Fruit fly (Drosophila melanogaster) whole organism, wandering third instar larva: Measurements from ENCODE around the gene CG11912.

ENCODE experiments used
- Abd-B ChIP-seq: fragments of >200 bp; optimal IDR thresholded peaks from 2 replicates; lab custom pipeline; 2017; ENCODE audit warnings: missing biosample characterization, missing genetic modification characterization
- CG32264 ChIP-seq: fragments of 200-800 bp; sonication (Bioruptor generic); optimal IDR thresholded peaks from 2 replicates; lab custom pipeline; 2016; ENCODE audit warnings: missing biosample characterization, missing genetic modification characterization
- CG9705 ChIP-seq: fragments of 200-800 bp; sonication (Bioruptor generic); optimal IDR thresholded peaks from 2 replicates; lab custom pipeline; 2018; ENCODE audit warnings: missing biosample characterization, mild to moderate bottlenecking, missing genetic modification characterization
- CrebA ChIP-seq: fragments of 200-800 bp; sonication (Bioruptor generic); optimal IDR thresholded peaks from 2 replicates; lab custom pipeline; 2016; ENCODE audit warnings: missing biosample characterization, mild to moderate bottlenecking, missing genetic modification characterization, borderline replicate concordance
- Dfd ChIP-seq: fragments of >200 bp; optimal IDR thresholded peaks from 2 replicates; lab custom pipeline; 2017; ENCODE audit warnings: missing biosample characterization, missing genetic modification characterization
- Dif ChIP-seq: fragments of 200-275, 200-300 bp; sonication (Bioruptor generic); optimal IDR thresholded peaks from 2 replicates; lab custom pipeline; 2018; ENCODE audit warnings: missing biosample characterization, missing genetic modification characterization; ENCODE audit not compliant: partially characterized antibody
- GATAd ChIP-seq: sonication (Bioruptor generic); optimal IDR thresholded peaks from 2 replicates; lab custom pipeline; 2016; ENCODE audit warnings: missing biosample characterization, missing genetic modification characterization
- HLH106 ChIP-seq: fragments of 200-800 bp; optimal IDR thresholded peaks from 3 replicates; lab custom pipeline; 2019; ENCODE audit warnings: missing biosample characterization, mild to moderate bottlenecking, missing genetic modification characterization, moderate library complexity
- Hnf4 ChIP-seq: fragments of 200-800 bp; sonication (Bioruptor generic); optimal IDR thresholded peaks from 2 replicates; lab custom pipeline; 2016; ENCODE audit warnings: missing biosample characterization, mild to moderate bottlenecking, missing genetic modification characterization
- Hr78 ChIP-seq: fragments of >200 bp; optimal IDR thresholded peaks from 2 replicates; lab custom pipeline; 2017; ENCODE audit warnings: missing biosample characterization, missing genetic modification characterization
- Hr83 ChIP-seq: fragments of 200-300 bp; sonication (Bioruptor generic); optimal IDR thresholded peaks from 2 replicates; lab custom pipeline; 2016; ENCODE audit warnings: missing biosample characterization, mild to moderate bottlenecking, missing genetic modification characterization, moderate library complexity; ENCODE audit not compliant: poor library complexity, severe bottlenecking
- Jra ChIP-seq: sonication (Bioruptor generic); optimal IDR thresholded peaks from 2 replicates; lab custom pipeline; 2016; ENCODE audit warnings: missing biosample characterization, missing genetic modification characterization
- Mio ChIP-seq: sonication (Bioruptor generic); optimal IDR thresholded peaks from 2 replicates; lab custom pipeline; 2016; ENCODE audit warnings: missing biosample characterization, missing genetic modification characterization
- Myc ChIP-seq: fragments of >200 bp; optimal IDR thresholded peaks from 2 replicates; lab custom pipeline; 2017
- N ChIP-seq: fragments of >200 bp; optimal IDR thresholded peaks from 2 replicates; lab custom pipeline; 2018; ENCODE audit warnings: missing biosample characterization, missing external identifiers, missing genetic modification characterization
- OdsH ChIP-seq: fragments of 200-800 bp; sonication (Bioruptor generic); optimal IDR thresholded peaks from 2 replicates; lab custom pipeline; 2016; ENCODE audit warnings: missing biosample characterization, mild to moderate bottlenecking, missing genetic modification characterization
- Rel ChIP-seq, 2 experiments: fragments of 200-800 bp; sonication (Bioruptor generic) in 1 of 2; optimal IDR thresholded peaks; 2 replicates in 1 of 2; 3 replicates in 1 of 2; lab custom pipeline; 2016 to 2019; ENCODE audit warnings: mild to moderate bottlenecking in 2 of 2, missing biosample characterization in 2 of 2, missing genetic modification characterization in 2 of 2, moderate library complexity in 1 of 2
- Sp1 ChIP-seq: fragments of 200-800 bp; sonication (Bioruptor generic); optimal IDR thresholded peaks from 3 replicates; lab custom pipeline; 2019; ENCODE audit warnings: missing biosample characterization, mild to moderate bottlenecking, missing genetic modification characterization, moderate library complexity
- Vsx2 ChIP-seq: fragments of 200-300, 225-300 bp; sonication (Bioruptor generic); optimal IDR thresholded peaks from 2 replicates; lab custom pipeline; 2018; ENCODE audit warnings: missing biosample characterization, missing genetic modification characterization; ENCODE audit not compliant: partially characterized antibody
- br ChIP-seq: fragments of 200-800 bp; sonication (Bioruptor generic); optimal IDR thresholded peaks from 2 replicates; lab custom pipeline; 2016; ENCODE audit warnings: missing biosample characterization, missing genetic modification characterization
- brk ChIP-seq: fragments of 200-800 bp; sonication (Bioruptor generic); optimal IDR thresholded peaks from 2 replicates; lab custom pipeline; 2016; ENCODE audit warnings: missing biosample characterization, mild to moderate bottlenecking, missing genetic modification characterization
- dl ChIP-seq, 2 experiments: fragments of 175-275, 200-275 bp in 1 of 2; fragments of 200-275 bp in 1 of 2; sonication (Bioruptor generic); optimal IDR thresholded peaks; lab custom pipeline; 2018; ENCODE audit warnings: mild to moderate bottlenecking in 2 of 2, missing biosample characterization in 2 of 2, missing genetic modification characterization in 2 of 2, moderate library complexity in 2 of 2; ENCODE audit not compliant: partially characterized antibody in 2 of 2, insufficient read depth in 1 of 2
- dmrt93B ChIP-seq: fragments of 200-800 bp; sonication (Bioruptor generic); optimal IDR thresholded peaks from 2 replicates; lab custom pipeline; 2018; ENCODE audit warnings: missing biosample characterization, mild to moderate bottlenecking, missing genetic modification characterization
- dsf ChIP-seq: sonication (Bioruptor generic); optimal IDR thresholded peaks from 2 replicates; lab custom pipeline; 2016; ENCODE audit warnings: missing biosample characterization, missing genetic modification characterization, borderline replicate concordance
- ey ChIP-seq: fragments of 200-800 bp; sonication (Bioruptor generic); optimal IDR thresholded peaks from 2 replicates; lab custom pipeline; 2016; ENCODE audit warnings: missing biosample characterization, missing genetic modification characterization
- foxo ChIP-seq, 2 experiments: fragments of 200-800 bp; sonication (Bioruptor generic); optimal IDR thresholded peaks; 2 replicates in 1 of 2; 3 replicates in 1 of 2; lab custom pipeline; 2016 to 2017; ENCODE audit warnings: missing biosample characterization in 2 of 2, missing genetic modification characterization in 2 of 2
- fru ChIP-seq: fragments of 200-800 bp; sonication (Bioruptor generic); optimal IDR thresholded peaks from 3 replicates; lab custom pipeline; 2016; ENCODE audit warnings: missing biosample characterization, mild to moderate bottlenecking, missing genetic modification characterization
- h ChIP-seq: fragments of 200-800 bp; sonication (Bioruptor generic); optimal IDR thresholded peaks from 3 replicates; lab custom pipeline; 2016; ENCODE audit warnings: missing biosample characterization, mild to moderate bottlenecking, missing genetic modification characterization
- jim ChIP-seq: fragments of 175-275, 200-325 bp; sonication (Bioruptor generic); optimal IDR thresholded peaks from 2 replicates; lab custom pipeline; 2016; ENCODE audit warnings: missing biosample characterization, mild to moderate bottlenecking, missing genetic modification characterization
- lola ChIP-seq: fragments of >200 bp; optimal IDR thresholded peaks from 2 replicates; lab custom pipeline; 2017; ENCODE audit warnings: missing biosample characterization, missing genetic modification characterization
- pan ChIP-seq: fragments of >200 bp; optimal IDR thresholded peaks from 2 replicates; lab custom pipeline; 2017
- psq ChIP-seq: fragments of 200-800 bp; sonication (Bioruptor generic); optimal IDR thresholded peaks from 3 replicates; lab custom pipeline; 2017; ENCODE audit warnings: missing biosample characterization, mild to moderate bottlenecking, missing genetic modification characterization, moderate library complexity
- rgr ChIP-seq: fragments of 200-800 bp; sonication (Bioruptor generic); optimal IDR thresholded peaks from 3 replicates; lab custom pipeline; 2016; ENCODE audit warnings: missing biosample characterization, mild to moderate bottlenecking, missing genetic modification characterization
- sage ChIP-seq: fragments of 200-800 bp; sonication (Bioruptor generic); optimal IDR thresholded peaks from 2 replicates; lab custom pipeline; 2016; ENCODE audit warnings: missing biosample characterization, mild to moderate bottlenecking, missing genetic modification characterization
- sv ChIP-seq: fragments of 200-800 bp; sonication (Bioruptor generic); optimal IDR thresholded peaks from 3 replicates; lab custom pipeline; 2016; ENCODE audit warnings: missing biosample characterization, missing genetic modification characterization
- tai ChIP-seq: sonication (Bioruptor generic); optimal IDR thresholded peaks from 2 replicates; lab custom pipeline; 2016; ENCODE audit warnings: missing biosample characterization, missing genetic modification characterization
- usp ChIP-seq: fragments of >200 bp; optimal IDR thresholded peaks from 2 replicates; lab custom pipeline; 2017; ENCODE audit warnings: missing biosample characterization, missing genetic modification characterization
- woc ChIP-seq: sonication (Bioruptor generic); optimal IDR thresholded peaks from 2 replicates; lab custom pipeline; 2016; ENCODE audit warnings: missing biosample characterization, mild to moderate bottlenecking, missing genetic modification characterization

The CG11912 gene

DNA sequence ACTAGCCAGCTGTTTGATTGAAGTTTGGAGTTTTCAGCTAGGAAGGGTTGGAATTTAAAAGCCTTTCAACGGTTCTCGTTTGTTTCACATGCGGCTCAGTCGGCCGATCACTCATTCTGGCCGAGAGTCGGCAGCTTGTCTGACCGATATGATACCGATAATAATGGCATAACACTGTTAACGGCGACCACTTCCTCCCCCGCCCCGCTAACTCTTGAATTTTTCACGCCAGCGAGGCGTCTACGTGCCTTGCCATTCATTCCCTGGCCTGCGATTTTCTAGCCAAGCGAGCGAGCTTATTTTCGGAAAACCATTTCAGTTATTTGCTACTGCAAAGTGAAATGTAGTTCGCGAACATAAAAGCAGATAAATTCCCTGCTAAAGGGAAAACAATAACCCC is 19.1 kb downstream of the CG11912 start:
- no peak for TF ChIP-seq Dfd (GFP tag; lab: Kevin White, UChicago)
- no peak for TF ChIP-seq ey (GFP tag; lab: Kevin White, UChicago)
- TF ChIP-seq dmrt93B (GFP tag; lab: Kevin White, UChicago) = no peak

DNA sequence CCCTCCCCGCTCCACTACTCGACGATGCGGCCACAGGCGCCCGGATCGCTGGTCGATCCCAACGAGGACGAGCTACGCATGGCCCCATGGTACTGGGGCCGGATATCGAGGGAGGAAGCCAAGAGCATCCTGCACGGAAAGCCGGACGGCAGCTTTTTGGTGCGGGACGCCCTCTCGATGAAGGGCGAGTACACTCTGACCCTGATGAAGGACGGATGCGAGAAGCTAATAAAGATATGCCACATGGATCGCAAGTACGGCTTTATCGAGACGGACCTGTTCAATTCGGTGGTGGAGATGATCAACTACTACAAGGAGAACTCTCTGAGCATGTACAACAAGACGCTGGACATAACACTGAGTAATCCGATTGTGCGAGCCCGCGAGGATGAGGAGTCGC is 20.0 kb downstream of the CG11912 start:
- no peak for TF ChIP-seq CG9705
- no peak for TF ChIP-seq ey (GFP tag; lab: Kevin White, UChicago)

DNA sequence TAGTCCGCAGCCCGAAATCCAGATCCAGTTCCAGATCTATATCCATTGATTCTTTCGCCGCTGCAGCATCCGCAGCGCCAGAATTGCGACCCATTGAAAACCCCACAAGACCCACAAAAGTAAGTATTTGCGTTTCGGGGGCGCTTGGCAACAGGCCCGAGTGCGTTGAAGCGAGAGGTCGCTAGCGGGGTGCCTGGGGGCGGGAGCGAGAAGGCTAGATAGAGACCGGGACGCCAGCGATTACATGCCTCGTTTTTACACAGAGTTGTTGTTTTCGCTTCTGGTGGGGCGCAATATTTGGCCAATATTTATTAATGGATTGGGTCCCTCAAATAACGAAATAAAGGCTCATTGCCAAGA is 20.8 kb downstream of the CG11912 start:
- TF ChIP-seq Rel (GFP tag; optimal IDR thresholded peaks at IDR 0.05; lab: Kevin White, UChicago) = no peak
- peak; percentile 48 for TF ChIP-seq Rel (tag; optimal IDR thresholded peaks at IDR 0.05; lab: Kevin White, UChicago)
- TF ChIP-seq dmrt93B (GFP tag; lab: Kevin White, UChicago) = no peak
- TF ChIP-seq ey (GFP tag; lab: Kevin White, UChicago) = no peak
- TF ChIP-seq fru (GFP tag; lab: Kevin White, UChicago) = no peak
- TF ChIP-seq Myc (lab: Kevin White, UChicago) = no peak

DNA sequence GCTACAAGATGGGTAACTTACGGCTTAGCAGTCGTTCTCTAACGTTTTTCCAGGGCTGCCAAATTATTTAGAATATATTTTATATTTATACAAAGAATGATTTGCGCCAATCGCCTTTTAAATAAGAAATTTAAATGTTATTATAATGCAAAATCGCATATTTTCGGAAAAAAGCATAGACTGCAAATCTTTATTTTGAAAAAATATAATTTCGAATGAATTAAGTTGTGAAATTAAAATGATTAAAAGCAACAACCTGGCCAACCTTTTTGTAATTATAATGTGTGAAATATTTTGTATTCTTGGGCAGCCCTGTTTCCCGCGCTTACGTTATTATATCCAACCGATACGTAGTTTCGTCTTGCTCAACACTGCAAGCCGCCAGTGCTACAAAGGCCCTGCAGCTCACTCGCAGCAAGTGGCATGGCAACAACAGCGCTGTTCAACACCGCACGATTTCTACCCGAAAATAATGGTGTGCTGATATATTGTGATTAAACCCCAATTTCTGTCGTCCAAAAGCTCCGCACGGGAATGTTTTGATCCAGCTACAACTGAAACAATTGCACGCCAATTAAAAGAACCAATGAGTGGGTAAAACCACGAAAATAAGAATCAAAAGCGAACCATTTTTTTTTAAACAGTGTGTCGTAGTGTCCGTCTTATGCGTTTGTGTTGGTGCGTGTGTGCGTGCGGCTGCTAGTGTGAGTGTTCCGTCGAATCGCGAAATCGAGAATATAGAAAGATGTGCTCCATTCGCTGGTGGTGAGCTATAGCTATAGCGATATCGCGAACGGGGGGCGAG is 21.4 kb downstream of the CG11912 start, which contains the start of gene Pi3K21B:
Gene Pi3K21B, plus strand, starts transcription at position 401 of the 805 bp plus-strand sequence.
- TF ChIP-seq N = peak; percentile 16
- peak; percentile 92 for TF ChIP-seq jim
- TF ChIP-seq OdsH (GFP tag; lab: Kevin White, UChicago) = peak; percentile 89
- peak; percentile 98 for TF ChIP-seq Hnf4 (GFP tag; lab: Kevin White, UChicago)
- no peak for TF ChIP-seq Rel (GFP tag; optimal IDR thresholded peaks at IDR 0.05; lab: Kevin White, UChicago)
- TF ChIP-seq Rel (tag; optimal IDR thresholded peaks at IDR 0.05; lab: Kevin White, UChicago) = peak; percentile 25
- TF ChIP-seq psq = peak; percentile 85
- peak; percentile 98 for TF ChIP-seq tai (GFP tag; lab: Kevin White, UChicago)
- peak; percentile 92 for TF ChIP-seq fru (GFP tag; lab: Kevin White, UChicago)
- TF ChIP-seq Jra (GFP tag; lab: Kevin White, UChicago) = peak; percentile 96
- peak; percentile 76 for TF ChIP-seq brk
- no peak for TF ChIP-seq lola (GFP tag; lab: Kevin White, UChicago)
- peak; percentile 92 for TF ChIP-seq Sp1 (GFP tag; lab: Kevin White, UChicago)
- no peak for TF ChIP-seq GATAd (GFP tag; lab: Kevin White, UChicago)
- peak; percentile 91 for TF ChIP-seq sv
- TF ChIP-seq Hr78 (GFP tag; lab: Kevin White, UChicago) = no peak
- TF ChIP-seq dmrt93B (GFP tag; lab: Kevin White, UChicago) = peak; percentile 86
- TF ChIP-seq HLH106 (tag; lab: Kevin White, UChicago) = peak; percentile 93
- peak; percentile 71 for TF ChIP-seq sage (GFP tag; lab: Kevin White, UChicago)
- peak; percentile 85 for TF ChIP-seq CG9705
- TF ChIP-seq Dfd (GFP tag; lab: Kevin White, UChicago) = peak; percentile 12
- TF ChIP-seq CrebA (GFP tag; lab: Kevin White, UChicago) = no peak
- TF ChIP-seq rgr (GFP tag; lab: Kevin White, UChicago) = peak; percentile 95
- TF ChIP-seq CG32264 = peak; percentile 91
- TF ChIP-seq pan (lab: Kevin White, UChicago) = no peak
- no peak for TF ChIP-seq dl (GFP tag; optimal IDR thresholded peaks at IDR 0.05; lab: Kevin White, UChicago; ENCODE audit: insufficient read depth in 1 of 2, partially characterized antibody in 2 of 2)
- TF ChIP-seq Dif (GFP tag; lab: Kevin White, UChicago) = peak; percentile 37
- peak; percentile 90 for TF ChIP-seq h
- peak; percentile 92 for TF ChIP-seq ey (GFP tag; lab: Kevin White, UChicago)
- TF ChIP-seq Myc (lab: Kevin White, UChicago) = no peak
- peak; percentile 79 for TF ChIP-seq woc (GFP tag; lab: Kevin White, UChicago)
- no peak for TF ChIP-seq Vsx2 (GFP tag; lab: Kevin White, UChicago)
- TF ChIP-seq usp = no peak
- TF ChIP-seq foxo (GFP tag; optimal IDR thresholded peaks at IDR 0.05; lab: Kevin White, UChicago) = peak; percentile 49 to 98
- peak; percentile 94 for TF ChIP-seq br (GFP tag; lab: Kevin White, UChicago)
- TF ChIP-seq Abd-B (GFP tag; lab: Kevin White, UChicago) = no peak
- peak; percentile 89 for TF ChIP-seq Mio (GFP tag; lab: Kevin White, UChicago)
- TF ChIP-seq dsf (GFP tag; lab: Kevin White, UChicago) = peak; percentile 93
- TF ChIP-seq Hr83 (GFP tag; lab: Kevin White, UChicago) = peak; percentile 100
- TF ChIP-seq, all 38 proteins: peak for 28
